Worm (Caenorhabditis elegans) whole organism, mixed stage, embryonic: Measurements from ENCODE around the gene B0024.3.

Experiments
- M03D4.4 ChIP-seq: sonication (generic microtip); optimal IDR thresholded peaks from 2 replicates; lab custom pipeline; 2017; ENCODE audit warnings: mild to moderate bottlenecking, missing genetic modification characterization, missing compliant biosample characterization
- blmp-1 ChIP-seq: fragments of 150-350 bp; optimal IDR thresholded peaks from 2 replicates; lab custom pipeline; 2014; ENCODE audit warnings: missing biosample characterization, missing genetic modification characterization
- ceh-39 ChIP-seq: fragments of 150-350 bp; optimal IDR thresholded peaks from 2 replicates; lab custom pipeline; 2014; ENCODE audit warnings: missing biosample characterization, missing genetic modification characterization
- ceh-43 ChIP-seq: fragments of 200-800 bp; sonication (Bioruptor generic); optimal IDR thresholded peaks from 2 replicates; lab custom pipeline; 2018; ENCODE audit warnings: mild to moderate bottlenecking, missing genetic modification characterization, moderate library complexity, missing compliant biosample characterization
- ceh-83 ChIP-seq: fragments of 200-800 bp; sonication (Bioruptor generic); optimal IDR thresholded peaks from 2 replicates; lab custom pipeline; 2018; ENCODE audit warnings: mild to moderate bottlenecking, missing genetic modification characterization, missing compliant biosample characterization
- ces-1 ChIP-seq: fragments of 150-350 bp; optimal IDR thresholded peaks from 2 replicates; lab custom pipeline; 2014; ENCODE audit warnings: missing biosample characterization, missing genetic modification reagents, missing genetic modification characterization
- cnd-1 ChIP-seq: fragments of 200-800 bp; sonication (Bioruptor generic); optimal IDR thresholded peaks from 2 replicates; lab custom pipeline; 2018; ENCODE audit warnings: mild to moderate bottlenecking, missing genetic modification characterization, missing compliant biosample characterization
- drap-1 ChIP-seq: fragments of 200-800 bp; sonication (Bioruptor generic); optimal IDR thresholded peaks from 3 replicates; lab custom pipeline; 2018; ENCODE audit warnings: mild to moderate bottlenecking, missing genetic modification characterization, missing compliant biosample characterization
- elt-1 ChIP-seq: sonication (generic microtip); optimal IDR thresholded peaks from 2 replicates; lab custom pipeline; 2017; ENCODE audit warnings: missing genetic modification characterization, mild to moderate bottlenecking, missing compliant biosample characterization, antibody characterized with exemption, moderate library complexity, borderline replicate concordance; ENCODE audit not compliant: insufficient read depth
- elt-3 ChIP-seq: fragments of 150-350 bp; optimal IDR thresholded peaks from 2 replicates; lab custom pipeline; 2014; ENCODE audit warnings: missing biosample characterization, missing genetic modification characterization
- flh-1 ChIP-seq: fragments of 200-800 bp; sonication (Bioruptor generic); optimal IDR thresholded peaks from 2 replicates; lab custom pipeline; 2018; ENCODE audit warnings: mild to moderate bottlenecking, missing genetic modification characterization, moderate library complexity, missing compliant biosample characterization
- ham-2 ChIP-seq: fragments of 200-800 bp; sonication (Bioruptor generic); optimal IDR thresholded peaks from 2 replicates; lab custom pipeline; 2018; ENCODE audit warnings: mild to moderate bottlenecking, missing genetic modification characterization, missing compliant biosample characterization
- lin-13 ChIP-seq: fragments of 150-350 bp; optimal IDR thresholded peaks from 2 replicates; lab custom pipeline; 2014; ENCODE audit warnings: missing biosample characterization, missing genetic modification characterization
- lin-32 ChIP-seq: fragments of 200-800 bp; sonication (Bioruptor generic); optimal IDR thresholded peaks from 2 replicates; lab custom pipeline; 2018; ENCODE audit warnings: mild to moderate bottlenecking, missing genetic modification characterization, missing compliant biosample characterization
- mab-5 ChIP-seq: fragments of 150-350 bp; optimal IDR thresholded peaks from 2 replicates; lab custom pipeline; 2014; ENCODE audit warnings: missing biosample characterization, missing genetic modification characterization
- mep-1 ChIP-seq: fragments of 150-350 bp; optimal IDR thresholded peaks from 2 replicates; lab custom pipeline; 2017; ENCODE audit warnings: missing biosample characterization, missing genetic modification reagents, missing genetic modification characterization, inconsistent platforms
- mls-2 ChIP-seq: sonication (generic microtip); optimal IDR thresholded peaks from 2 replicates; lab custom pipeline; 2016; ENCODE audit warnings: mild to moderate bottlenecking, missing genetic modification characterization, moderate library complexity, missing compliant biosample characterization
- nhr-12 ChIP-seq: fragments of 150-350 bp; optimal IDR thresholded peaks from 2 replicates; lab custom pipeline; 2014; ENCODE audit warnings: missing biosample characterization, missing genetic modification characterization
- nhr-2 ChIP-seq: fragments of 150-350 bp; optimal IDR thresholded peaks from 2 replicates; lab custom pipeline; 2014; ENCODE audit warnings: missing biosample characterization, missing genetic modification characterization
- nhr-237 ChIP-seq: fragments of 150-350 bp; optimal IDR thresholded peaks from 2 replicates; lab custom pipeline; 2014; ENCODE audit warnings: missing biosample characterization, missing genetic modification characterization
- nhr-76 ChIP-seq: sonication (generic microtip); optimal IDR thresholded peaks from 2 replicates; lab custom pipeline; 2017; ENCODE audit warnings: missing biosample characterization, missing genetic modification characterization
- pha-4 ChIP-seq: fragments of 150-350 bp; optimal IDR thresholded peaks from 2 replicates; lab custom pipeline; 2018; ENCODE audit warnings: missing biosample characterization, missing genetic modification reagents, missing genetic modification characterization
- sem-2 ChIP-seq: fragments of 200-800 bp; sonication (Bioruptor generic); optimal IDR thresholded peaks from 2 replicates; lab custom pipeline; 2018; ENCODE audit warnings: mild to moderate bottlenecking, missing genetic modification characterization, missing compliant biosample characterization
- snpc-4 ChIP-seq: fragments of 150-350 bp; optimal IDR thresholded peaks from 2 replicates; lab custom pipeline; 2014; ENCODE audit warnings: missing biosample characterization, missing genetic modification characterization
- sptf-1 ChIP-seq: sonication (generic microtip); optimal IDR thresholded peaks from 2 replicates; lab custom pipeline; 2017; ENCODE audit warnings: mild to moderate bottlenecking, missing genetic modification characterization, moderate library complexity, missing compliant biosample characterization
- tbx-8 ChIP-seq: fragments of 200-800 bp; sonication (Bioruptor generic); optimal IDR thresholded peaks from 2 replicates; lab custom pipeline; 2018; ENCODE audit warnings: mild to moderate bottlenecking, missing genetic modification characterization, moderate library complexity, missing compliant biosample characterization
- unc-120 ChIP-seq: sonication (generic microtip); optimal IDR thresholded peaks from 2 replicates; lab custom pipeline; 2017; ENCODE audit warnings: missing genetic modification characterization, missing compliant biosample characterization; ENCODE audit not compliant: poor library complexity, severe bottlenecking
- unc-39 ChIP-seq: fragments of 150-350 bp; optimal IDR thresholded peaks from 2 replicates; lab custom pipeline; 2014; ENCODE audit warnings: missing biosample characterization, missing genetic modification characterization
- zip-8 ChIP-seq: fragments of 150-350 bp; optimal IDR thresholded peaks from 2 replicates; lab custom pipeline; 2014; ENCODE audit warnings: missing biosample characterization, missing genetic modification characterization
- ztf-11 ChIP-seq: fragments of 150-350 bp; optimal IDR thresholded peaks from 2 replicates; lab custom pipeline; 2014; ENCODE audit warnings: missing biosample characterization, missing genetic modification characterization

The B0024.3 gene

DNA sequence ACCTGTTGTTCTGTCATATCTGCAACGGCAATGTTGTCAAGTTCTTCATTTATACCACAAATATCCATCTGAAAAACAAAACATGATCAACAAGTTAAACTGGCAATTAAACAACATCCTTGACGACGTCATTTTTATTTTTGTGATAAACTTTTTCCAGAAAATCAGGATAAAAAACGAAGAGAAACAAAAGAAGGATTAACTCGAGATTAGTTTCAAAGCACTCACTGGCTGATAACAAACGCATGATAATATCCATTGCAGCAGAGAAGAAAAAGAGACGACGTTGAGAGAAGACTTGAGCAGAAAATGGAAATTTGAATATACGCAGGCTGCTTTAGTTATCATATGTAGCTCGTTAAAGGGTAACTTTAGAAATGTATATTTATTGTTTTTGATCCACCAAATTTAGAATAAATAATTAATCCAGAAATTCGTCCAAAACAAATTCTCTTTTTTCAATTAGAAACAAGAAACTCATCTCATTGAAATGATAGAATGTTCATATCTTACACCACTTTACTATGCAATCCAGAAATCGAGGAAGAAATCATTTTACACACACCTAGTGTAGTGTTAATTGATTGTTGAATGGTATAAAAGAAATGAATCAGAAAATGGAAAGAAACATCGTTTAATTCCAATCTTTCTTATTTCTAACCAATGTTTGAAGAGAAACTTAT lies 46.1 kb upstream of the B0024.3 start, which contains the start of the genes C12D8.21 and col-148:
C12D8.21 (minus strand) TSS at position 68 of the 683 bp plus-strand sequence.
col-148 (plus strand) TSS at position 633 of the 683 bp plus-strand sequence.
- no peak for TF ChIP-seq nhr-237 (tag; lab: Kevin White, UChicago)
- no peak for TF ChIP-seq cnd-1 (tag; lab: Kevin White, UChicago)
- TF ChIP-seq pha-4 (tag; lab: Kevin White, UChicago): no peak
- TF ChIP-seq elt-3 (tag; lab: Kevin White, UChicago): no peak
- TF ChIP-seq snpc-4 (tag; lab: Kevin White, UChicago): no peak
- no peak for TF ChIP-seq M03D4.4 (tag; lab: Kevin White, UChicago)
- no peak for TF ChIP-seq nhr-76 (tag; lab: Kevin White, UChicago)
- TF ChIP-seq mls-2 (tag; lab: Kevin White, UChicago): no peak
- TF ChIP-seq ceh-83 (GFP tag; lab: Kevin White, UChicago): no peak
- TF ChIP-seq elt-1 (tag; lab: Kevin White, UChicago): no peak
- TF ChIP-seq ceh-43: no peak
- TF ChIP-seq lin-32 (GFP tag; lab: Kevin White, UChicago): no peak
- no peak for TF ChIP-seq nhr-2 (tag; lab: Kevin White, UChicago)
- no peak for TF ChIP-seq unc-120 (tag; lab: Kevin White, UChicago)
- TF ChIP-seq ceh-39 (tag; lab: Kevin White, UChicago): no peak
- no peak for TF ChIP-seq mep-1 (tag; lab: Kevin White, UChicago)
- no peak for TF ChIP-seq ham-2 (GFP tag; lab: Kevin White, UChicago)
- TF ChIP-seq sem-2 (GFP tag; lab: Kevin White, UChicago): no peak
- no peak for TF ChIP-seq drap-1 (GFP tag; lab: Kevin White, UChicago)
- no peak for TF ChIP-seq blmp-1 (tag; lab: Kevin White, UChicago)

DNA sequence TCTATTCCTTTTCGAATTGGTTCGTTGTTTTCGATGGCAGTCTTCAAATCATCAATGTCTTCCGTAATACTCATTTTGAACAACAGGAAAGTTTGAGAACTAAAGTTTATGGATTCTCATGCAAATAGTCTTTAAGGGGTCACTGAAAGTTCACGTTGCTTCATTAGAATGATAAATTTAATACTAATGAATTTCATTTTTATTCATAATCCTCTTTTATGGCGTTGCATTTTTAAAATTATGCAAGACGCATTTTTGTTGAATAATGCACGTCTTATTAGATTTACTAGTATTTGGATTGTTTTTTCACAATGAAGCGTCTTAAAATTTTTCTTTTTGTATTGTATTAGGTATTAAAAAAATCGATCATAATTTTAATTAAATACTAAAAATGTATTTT lies 44.3 kb upstream of the B0024.3 start, which contains the start of gene C12D8.9:
C12D8.9 (minus strand) TSS at position 101 of the 400 bp plus-strand sequence.
- TF ChIP-seq snpc-4 (tag; lab: Kevin White, UChicago) (no peak), ceh-83 (GFP tag; lab: Kevin White, UChicago) (no peak)
- TF ChIP-seq, all 35 proteins: peak for 0

DNA sequence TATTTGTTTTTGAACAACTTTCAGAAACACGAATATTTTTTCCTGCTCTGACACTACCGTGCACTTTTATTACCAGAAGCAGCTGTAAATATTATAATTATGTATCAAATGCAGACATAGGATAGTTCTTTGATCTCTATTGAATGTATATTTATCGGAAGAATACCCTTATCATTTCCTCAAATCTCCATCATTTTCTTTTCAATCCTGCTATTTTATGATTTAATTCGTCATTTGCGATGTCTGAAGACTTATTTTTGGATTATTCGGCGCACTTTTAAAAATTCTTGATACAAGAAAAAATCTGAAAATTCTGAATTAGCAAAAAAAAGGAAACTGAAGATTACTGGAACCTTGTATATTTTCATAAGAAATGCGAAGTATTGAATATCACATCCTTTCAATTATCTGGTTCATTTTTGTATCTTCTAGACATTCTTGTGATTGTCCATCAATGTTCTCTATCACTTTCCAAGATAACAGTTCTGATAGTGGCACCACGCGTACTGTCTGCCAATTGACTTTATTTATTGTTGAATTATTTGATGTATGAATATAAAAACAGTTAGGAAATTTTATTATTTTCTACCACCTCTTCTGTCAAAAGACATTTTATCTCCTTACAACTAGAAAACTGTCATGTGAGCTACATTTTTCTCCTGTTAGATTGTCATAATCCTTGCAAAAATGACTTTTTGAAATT lies 43.2 kb upstream of the B0024.3 start:
- TF ChIP-seq elt-1 (tag; lab: Kevin White, UChicago): peak; percentile 54
- TF ChIP-seq pha-4 (tag; lab: Kevin White, UChicago): no peak
- TF ChIP-seq lin-32 (GFP tag; lab: Kevin White, UChicago): no peak
- no peak for TF ChIP-seq zip-8
- TF ChIP-seq ztf-11 (tag; lab: Kevin White, UChicago): no peak
- no peak for TF ChIP-seq cnd-1 (tag; lab: Kevin White, UChicago)
- TF ChIP-seq sem-2 (GFP tag; lab: Kevin White, UChicago): no peak

DNA sequence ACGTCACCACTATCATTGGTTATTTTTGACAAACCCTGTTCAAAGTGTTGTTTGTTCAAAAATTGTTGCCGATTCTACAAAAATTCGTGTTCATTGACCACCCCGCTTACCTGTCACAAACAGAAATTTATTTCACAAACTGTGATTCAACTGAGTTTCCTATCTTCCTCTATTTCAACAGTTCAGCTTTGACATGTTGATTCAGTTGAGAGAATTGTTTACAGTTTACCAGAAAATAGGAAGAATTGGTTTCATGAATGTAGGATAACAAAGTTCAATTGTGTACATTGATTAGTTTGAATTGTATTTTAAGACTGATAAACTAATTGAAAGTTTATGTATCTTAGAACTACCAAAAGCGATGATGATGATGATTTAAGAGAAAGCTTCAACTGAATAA lies 41.7 kb upstream of the B0024.3 start:
- TF ChIP-seq mab-5 (tag; lab: Kevin White, UChicago) (no peak), sptf-1 (tag; lab: Kevin White, UChicago) (no peak), flh-1 (GFP tag; lab: Kevin White, UChicago) (no peak), cnd-1 (tag; lab: Kevin White, UChicago) (no peak), M03D4.4 (tag; lab: Kevin White, UChicago) (no peak), mls-2 (tag; lab: Kevin White, UChicago) (no peak), ceh-43 (no peak), mep-1 (tag; lab: Kevin White, UChicago) (no peak), nhr-12 (tag; lab: Kevin White, UChicago) (no peak), pha-4 (tag; lab: Kevin White, UChicago) (no peak), ceh-83 (GFP tag; lab: Kevin White, UChicago) (no peak), lin-13 (tag; lab: Kevin White, UChicago) (no peak)

DNA sequence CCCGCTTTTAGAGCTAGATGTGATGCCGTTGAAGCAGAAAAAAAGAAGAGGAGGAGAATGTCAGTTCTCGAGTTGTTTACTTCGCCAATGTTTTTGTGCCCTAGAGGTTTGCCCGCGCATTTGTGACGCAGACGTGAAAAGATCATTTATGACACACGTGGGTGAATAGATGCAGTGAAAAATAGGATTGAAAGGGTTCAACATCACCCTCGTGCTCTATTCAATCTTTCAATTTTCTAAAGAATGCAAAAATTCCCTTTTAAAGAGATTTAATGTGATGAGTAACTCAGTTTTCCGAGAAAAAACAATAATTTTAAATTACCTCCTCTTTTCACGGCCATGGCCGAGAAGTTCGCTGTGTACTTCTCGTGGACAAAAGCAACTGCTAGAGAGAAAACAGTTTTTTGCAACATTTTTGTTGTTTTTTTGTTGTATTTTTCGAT lies 40.9 kb upstream of the B0024.3 start:
- TF ChIP-seq sem-2 (GFP tag; lab: Kevin White, UChicago) (no peak), unc-39 (tag; lab: Kevin White, UChicago) (no peak), pha-4 (tag; lab: Kevin White, UChicago) (no peak), ces-1 (GFP tag; lab: Kevin White, UChicago) (peak; percentile 2), tbx-8 (GFP tag; lab: Kevin White, UChicago) (no peak), elt-1 (tag; lab: Kevin White, UChicago) (no peak)
